Fruit fly (Drosophila melanogaster) whole organism, embryonic: ENCODE results near the gene Scgalpha.
A peak's percentile ranks its signal among the peaks of the same experiment; 100 is the strongest.

Experiments used
- B-H2 ChIP-seq: fragments of 200-800 bp; sonication (Bioruptor generic); optimal IDR thresholded peaks from 2 replicates; lab custom pipeline; 2018; ENCODE audit warnings: missing biosample characterization, mild to moderate bottlenecking, missing genetic modification characterization
- C15 ChIP-seq: fragments of 200-800 bp; sonication (Bioruptor generic); IDR thresholded peaks from 3 replicates; pipeline ENCODE4 v1.3.6; 2022; ENCODE audit warnings: missing biosample characterization, missing genetic modification characterization
- CG10979 ChIP-seq: fragments of 200-800 bp; sonication (Bioruptor generic); optimal IDR thresholded peaks from 2 replicates; lab custom pipeline; 2018; ENCODE audit warnings: missing biosample characterization, mild to moderate bottlenecking, missing genetic modification characterization, moderate library complexity
- CG15696 ChIP-seq: fragments of 200-800 bp; sonication (Bioruptor generic); optimal IDR thresholded peaks from 2 replicates; lab custom pipeline; 2019; ENCODE audit warnings: missing biosample characterization, mild to moderate bottlenecking, missing genetic modification characterization, moderate library complexity
- CG1603 ChIP-seq: fragments of 200-800 bp; sonication (Bioruptor generic); optimal IDR thresholded peaks from 2 replicates; lab custom pipeline; 2019; ENCODE audit warnings: missing biosample characterization, mild to moderate bottlenecking, missing genetic modification characterization, moderate library complexity
- CG16779 ChIP-seq: fragments of 200-800 bp; sonication (Bioruptor generic); IDR thresholded peaks from 2 replicates; pipeline ENCODE4 v1.3.6; 2022; ENCODE audit warnings: missing biosample characterization, missing genetic modification characterization
- CG16813 ChIP-seq: fragments of 200-800 bp; sonication (Bioruptor generic); IDR thresholded peaks from 3 replicates; pipeline ENCODE4 v1.3.6; 2022; ENCODE audit warnings: missing biosample characterization, missing genetic modification characterization; ENCODE audit not compliant: partially characterized antibody
- CG17385 ChIP-seq: fragments of 200-800 bp; sonication (Bioruptor generic); optimal IDR thresholded peaks from 3 replicates; lab custom pipeline; 2018; ENCODE audit warnings: missing biosample characterization, mild to moderate bottlenecking, missing genetic modification characterization
- CG17568 ChIP-seq: fragments of 200-800 bp; sonication (Bioruptor generic); optimal IDR thresholded peaks from 2 replicates; lab custom pipeline; 2018; ENCODE audit warnings: missing biosample characterization, mild to moderate bottlenecking, missing genetic modification characterization, moderate library complexity
- CG17829 ChIP-seq: fragments of 200-800 bp; optimal IDR thresholded peaks from 2 replicates; lab custom pipeline; 2019; ENCODE audit warnings: missing biosample characterization, mild to moderate bottlenecking, missing genetic modification characterization, moderate library complexity
- CG18619 ChIP-seq: fragments of 200-800 bp; sonication (Bioruptor generic); optimal IDR thresholded peaks from 3 replicates; lab custom pipeline; 2017; ENCODE audit warnings: missing biosample characterization, mild to moderate bottlenecking, missing genetic modification characterization
- CG2120 ChIP-seq: fragments of 200-800 bp; sonication (Bioruptor generic); optimal IDR thresholded peaks from 3 replicates; lab custom pipeline; 2016; ENCODE audit warnings: missing biosample characterization, missing genetic modification characterization
- CG30020 ChIP-seq: fragments of 200-800 bp; optimal IDR thresholded peaks from 2 replicates; lab custom pipeline; 2019; ENCODE audit warnings: missing biosample characterization, mild to moderate bottlenecking, missing genetic modification characterization, moderate library complexity
- CG31365 ChIP-seq: fragments of 200-800 bp; sonication (Bioruptor generic); optimal IDR thresholded peaks from 2 replicates; lab custom pipeline; 2018; ENCODE audit warnings: missing biosample characterization, mild to moderate bottlenecking, missing genetic modification characterization
- CG33557 ChIP-seq: fragments of 200-800 bp; sonication (Bioruptor generic); optimal IDR thresholded peaks from 2 replicates; lab custom pipeline; 2019; ENCODE audit warnings: missing biosample characterization, mild to moderate bottlenecking, missing genetic modification characterization, moderate library complexity
- CG4328 ChIP-seq: fragments of 200-800 bp; sonication (Bioruptor generic); optimal IDR thresholded peaks from 3 replicates; lab custom pipeline; 2017; ENCODE audit warnings: missing biosample characterization, missing genetic modification reagents, missing genetic modification characterization
- CG4617 ChIP-seq: fragments of 200-800 bp; sonication (Bioruptor generic); optimal IDR thresholded peaks from 3 replicates; lab custom pipeline; 2016; ENCODE audit warnings: missing biosample characterization, missing genetic modification characterization, borderline replicate concordance
- CG8388 ChIP-seq: fragments of 200-800 bp; sonication (Bioruptor generic); optimal IDR thresholded peaks from 2 replicates; lab custom pipeline; 2019; ENCODE audit warnings: missing biosample characterization, mild to moderate bottlenecking, missing genetic modification characterization, moderate library complexity
- CHES-1-like ChIP-seq: fragments of 200-800 bp; sonication (Bioruptor generic); optimal IDR thresholded peaks from 2 replicates; lab custom pipeline; 2016; ENCODE audit warnings: missing biosample characterization, missing genetic modification characterization
- Dll ChIP-seq: fragments of 200-800 bp; sonication (Bioruptor generic); IDR thresholded peaks from 4 replicates; pipeline ENCODE4 v1.3.6; 2022; ENCODE audit warnings: missing biosample characterization, missing genetic modification characterization; ENCODE audit not compliant: partially characterized antibody
- E2f2 ChIP-seq: fragments of 200-800 bp; sonication (Bioruptor generic); IDR thresholded peaks from 2 replicates; pipeline ENCODE4 v1.3.6; 2022; ENCODE audit warnings: missing biosample characterization, missing genetic modification characterization
- H2.0 ChIP-seq: fragments of 200-800 bp; sonication (Bioruptor generic); IDR thresholded peaks from 2 replicates; pipeline ENCODE4 v1.3.6; 2022; ENCODE audit warnings: missing biosample characterization, missing genetic modification characterization
- HLH4C ChIP-seq: fragments of 200-800 bp; sonication (Bioruptor generic); IDR thresholded peaks from 3 replicates; pipeline ENCODE4 v1.3.6; 2022; ENCODE audit warnings: missing biosample characterization, missing genetic modification characterization; ENCODE audit not compliant: partially characterized antibody
- Med ChIP-seq: fragments of 200-800 bp; sonication (Bioruptor generic); peaks from one replicate; lab custom pipeline; 2016; ENCODE audit warnings: missing biosample characterization, missing genetic modification characterization, mild to moderate bottlenecking, inconsistent platforms, moderate library complexity
- NC2α ChIP-seq: fragments of 200-800 bp; sonication (Bioruptor generic); optimal IDR thresholded peaks from 2 replicates; lab custom pipeline; 2016; ENCODE audit warnings: missing biosample characterization, missing genetic modification characterization
- Oaz ChIP-seq: fragments of 200-800 bp; sonication (Bioruptor generic); IDR thresholded peaks from 2 replicates; pipeline ENCODE4 v1.3.6; 2022; ENCODE audit warnings: missing biosample characterization, missing genetic modification characterization
- PHDP ChIP-seq: fragments of 200-800 bp; sonication (Bioruptor generic); optimal IDR thresholded peaks from 3 replicates; lab custom pipeline; 2018; ENCODE audit warnings: missing biosample characterization, mild to moderate bottlenecking, missing genetic modification characterization, moderate library complexity
- Sin3A ChIP-seq: fragments of >200 bp; optimal IDR thresholded peaks from 2 replicates; lab custom pipeline; 2018
- Six4 ChIP-seq: fragments of 200-800 bp; sonication (Bioruptor generic); optimal IDR thresholded peaks from 2 replicates; lab custom pipeline; 2016; ENCODE audit warnings: missing biosample characterization, missing genetic modification characterization
- Sry-δ ChIP-seq: fragments of 200-800 bp; sonication (Bioruptor generic); optimal IDR thresholded peaks from 2 replicates; lab custom pipeline; 2016; ENCODE audit warnings: missing biosample characterization, missing genetic modification characterization
- Stat92E ChIP-seq, 3 experiments: fragments of >200 bp in 2 of 3; fragments of 200-800 bp in 1 of 3; sonication (Bioruptor generic) in 1 of 3; optimal IDR thresholded peaks; 2 replicates each; lab custom pipeline; 2017 to 2019; ENCODE audit warnings: missing biosample characterization in 3 of 3, missing genetic modification characterization in 3 of 3, mild to moderate bottlenecking in 1 of 3, moderate library complexity in 1 of 3
- Xbp1 ChIP-seq: fragments of 200-800 bp; sonication (Bioruptor generic); optimal IDR thresholded peaks from 3 replicates; lab custom pipeline; 2016; ENCODE audit warnings: missing biosample characterization, mild to moderate bottlenecking, missing genetic modification characterization
- br ChIP-seq: fragments of >200 bp; optimal IDR thresholded peaks from 2 replicates; lab custom pipeline; 2017
- ci ChIP-seq: fragments of 200-800 bp; sonication (Bioruptor generic); IDR thresholded peaks from 3 replicates; pipeline ENCODE4 v1.3.6; 2022; ENCODE audit warnings: missing biosample characterization, missing genetic modification characterization
- crp ChIP-seq, 2 experiments: fragments of 200-800 bp; sonication (Bioruptor generic); optimal IDR thresholded peaks; 2 replicates in 1 of 2; 3 replicates in 1 of 2; lab custom pipeline; 2017; ENCODE audit warnings: missing biosample characterization in 2 of 2, missing genetic modification characterization in 2 of 2, mild to moderate bottlenecking in 1 of 2, moderate library complexity in 1 of 2
- dm ChIP-seq: fragments of 200-800 bp; sonication (Bioruptor generic); optimal IDR thresholded peaks from 3 replicates; lab custom pipeline; 2016; ENCODE audit warnings: missing biosample characterization, missing genetic modification characterization
- dpn ChIP-seq, 2 experiments: fragments of 200-800 bp; sonication (Bioruptor generic); optimal IDR thresholded peaks; 3 replicates each; lab custom pipeline; 2016; ENCODE audit warnings: missing biosample characterization in 2 of 2, missing genetic modification characterization in 2 of 2
- ken ChIP-seq: fragments of 200-800 bp; sonication (Bioruptor generic); IDR thresholded peaks from 3 replicates; pipeline ENCODE4 v1.3.6; 2022; ENCODE audit warnings: missing biosample characterization, missing genetic modification characterization
- knrl ChIP-seq: fragments of 200-800 bp; sonication (Bioruptor generic); IDR thresholded peaks from 3 replicates; pipeline ENCODE4 v1.3.6; 2022; ENCODE audit warnings: missing biosample characterization, missing genetic modification characterization; ENCODE audit not compliant: partially characterized antibody
- lbe ChIP-seq: fragments of 200-800 bp; sonication (Bioruptor generic); optimal IDR thresholded peaks from 2 replicates; lab custom pipeline; 2016; ENCODE audit warnings: missing biosample characterization, mild to moderate bottlenecking, missing genetic modification characterization
- lilli ChIP-seq: fragments of 200-800 bp; sonication (Bioruptor generic); optimal IDR thresholded peaks from 3 replicates; lab custom pipeline; 2016; ENCODE audit warnings: missing biosample characterization, missing genetic modification characterization
- lola ChIP-seq, 3 experiments: fragments of >200 bp in 2 of 3; fragments of 200-800 bp in 1 of 3; sonication (Bioruptor generic) in 1 of 3; optimal IDR thresholded peaks; 2 replicates each; lab custom pipeline; 2017 to 2019; ENCODE audit warnings: missing biosample characterization in 3 of 3, missing genetic modification characterization in 3 of 3, mild to moderate bottlenecking in 1 of 3, moderate library complexity in 1 of 3
- row ChIP-seq: fragments of 200-800 bp; sonication (Bioruptor generic); IDR thresholded peaks from 3 replicates; pipeline ENCODE4 v1.3.6; 2022; ENCODE audit warnings: missing biosample characterization, missing genetic modification characterization
- run ChIP-seq: fragments of 200-800 bp; sonication (Bioruptor generic); optimal IDR thresholded peaks from 3 replicates; lab custom pipeline; 2018; ENCODE audit warnings: missing biosample characterization, mild to moderate bottlenecking, missing genetic modification characterization
- stwl ChIP-seq: fragments of 200-800 bp; sonication (Bioruptor generic); optimal IDR thresholded peaks from 3 replicates; lab custom pipeline; 2018; ENCODE audit warnings: missing biosample characterization, mild to moderate bottlenecking, missing genetic modification characterization, moderate library complexity
- tap ChIP-seq: fragments of 200-800 bp; optimal IDR thresholded peaks from 3 replicates; lab custom pipeline; 2019; ENCODE audit warnings: missing biosample characterization, mild to moderate bottlenecking, missing genetic modification characterization, moderate library complexity
- tup ChIP-seq: fragments of 200-800 bp; sonication (Bioruptor generic); optimal IDR thresholded peaks from 2 replicates; lab custom pipeline; 2016; ENCODE audit warnings: missing biosample characterization, mild to moderate bottlenecking, missing genetic modification characterization, moderate library complexity
- vnd ChIP-seq: fragments of 200-800 bp; sonication (Bioruptor generic); IDR thresholded peaks from 3 replicates; pipeline ENCODE4 v1.3.6; 2022; ENCODE audit warnings: missing biosample characterization, missing genetic modification characterization; ENCODE audit not compliant: partially characterized antibody

Scgalpha gene

DNA sequence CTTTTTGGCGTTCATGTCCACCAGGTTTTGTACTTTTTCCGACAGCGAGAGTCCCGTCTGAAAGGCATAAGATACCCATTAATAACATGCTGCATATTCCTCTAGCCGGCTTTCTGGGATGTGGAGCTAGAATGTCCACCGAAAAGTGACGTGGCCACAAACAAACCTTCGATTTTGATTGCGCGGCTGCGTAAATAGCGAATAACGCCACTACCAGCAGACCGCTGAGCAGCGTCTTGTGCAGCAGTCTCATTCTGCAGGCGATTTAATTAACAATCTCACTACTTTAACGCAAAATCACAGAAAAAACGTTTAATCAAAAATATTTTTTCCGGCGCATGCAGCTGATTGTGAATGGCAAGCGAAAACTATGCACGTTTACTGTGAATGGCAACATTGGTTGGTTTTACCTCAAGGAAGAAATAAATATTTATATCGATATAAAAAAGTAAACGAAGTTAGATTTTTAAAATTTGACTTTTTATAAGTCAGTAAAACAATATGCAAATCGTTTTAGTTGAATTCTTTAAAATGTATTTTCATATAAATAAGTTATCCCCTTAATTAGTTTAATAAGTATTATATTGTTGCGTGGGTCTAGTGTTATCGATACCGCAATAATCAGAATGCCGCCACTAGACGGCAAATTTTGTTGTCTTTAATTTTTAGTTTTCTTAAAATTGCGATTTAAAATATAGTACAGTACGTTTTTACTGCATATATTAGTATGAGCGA is 4.8 kb downstream of the Scgalpha start, which contains the start of the genes Ostgamma and Mettl14 (continued):
- TF ChIP-seq lola (GFP tag; optimal IDR thresholded peaks at IDR 0.05; lab: Kevin White, UChicago) = peak in 1 of 3 experiments; percentile 31
- TF ChIP-seq NC2α (GFP tag; lab: Kevin White, UChicago) = no peak
- TF ChIP-seq CG17385 (GFP tag; lab: Kevin White, UChicago) = peak; percentile 18
- peak; percentile 34 for TF ChIP-seq CG2120 (GFP tag; lab: Kevin White, UChicago)
- no peak for TF ChIP-seq ken
- no peak for TF ChIP-seq CG18619 (GFP tag; lab: Kevin White, UChicago)
- peak; percentile 16 for TF ChIP-seq PHDP (tag; lab: Kevin White, UChicago)
- no peak for TF ChIP-seq CG33557
- no peak for TF ChIP-seq H2.0 (GFP tag; lab: Robert Waterston, UW)
- no peak for TF ChIP-seq tup
- no peak for TF ChIP-seq CG16779 (GFP tag; lab: Robert Waterston, UW)
- TF ChIP-seq crp (GFP tag; optimal IDR thresholded peaks at IDR 0.05; lab: Kevin White, UChicago) = peak in 1 of 2 experiments; percentile 65
- TF ChIP-seq stwl (tag; lab: Kevin White, UChicago) = peak; percentile 36
- no peak for TF ChIP-seq dpn (GFP tag; optimal IDR thresholded peaks at IDR 0.05; lab: Kevin White, UChicago)
- TF ChIP-seq CG30020 (tag; lab: Kevin White, UChicago) = peak; percentile 47
- TF ChIP-seq CG10979 (tag; lab: Kevin White, UChicago) = peak; percentile 14
- TF ChIP-seq lilli (GFP tag; lab: Kevin White, UChicago) = peak; percentile 38
- TF ChIP-seq Six4 = no peak
- peak; percentile 59; the same call in 2 of the 3 replicates for TF ChIP-seq HLH4C
- no peak for TF ChIP-seq tap
- peak; percentile 72 for TF ChIP-seq CG16813 (GFP tag; lab: Robert Waterston, UW)
- no peak for TF ChIP-seq CG4328 (GFP tag; lab: Kevin White, UChicago)
- no peak for TF ChIP-seq Stat92E (GFP tag; optimal IDR thresholded peaks at IDR 0.05; lab: Kevin White, UChicago)
- TF ChIP-seq CG8388 = peak; percentile 16
- TF ChIP-seq C15 (GFP tag; lab: Robert Waterston, UW) = no peak
- peak; percentile 9 for TF ChIP-seq dm (GFP tag; lab: Kevin White, UChicago)
- no peak for TF ChIP-seq B-H2 (GFP tag; lab: Kevin White, UChicago)
- TF ChIP-seq CG17568 (GFP tag; lab: Kevin White, UChicago) = no peak
- peak; percentile 70 for TF ChIP-seq row (GFP tag; lab: Robert Waterston, UW)
- 0 out of 3 replicates have a peak, but pooled peaks have one; percentile 53 for TF ChIP-seq vnd
- TF ChIP-seq run = no peak
- no peak for TF ChIP-seq CHES-1-like (GFP tag; lab: Kevin White, UChicago)
- TF ChIP-seq CG15696 (tag; lab: Kevin White, UChicago) = peak; percentile 9
- peak; percentile 94 for TF ChIP-seq Dll (GFP tag; lab: Robert Waterston, UW)
- TF ChIP-seq lbe (GFP tag; lab: Kevin White, UChicago) = peak; percentile 44
- 0 out of 2 replicates have a peak, but pooled peaks have one; percentile 28 for TF ChIP-seq E2f2 (GFP tag; lab: Robert Waterston, UW)
- TF ChIP-seq Med (GFP tag; lab: Kevin White, UChicago) = peak; percentile 25
- no peak for TF ChIP-seq br (lab: Kevin White, UChicago)
- no peak for TF ChIP-seq CG31365 (tag; lab: Kevin White, UChicago)
- TF ChIP-seq Oaz (GFP tag; lab: Robert Waterston, UW) = no peak
- peak; percentile 74 for TF ChIP-seq Sry-δ
- peak; percentile 78; the same call in 1 of the 3 replicates for TF ChIP-seq knrl (GFP tag; lab: Robert Waterston, UW)
- TF ChIP-seq ci (GFP tag; lab: Robert Waterston, UW) = no peak
- TF ChIP-seq Sin3A (lab: Kevin White, UChicago) = peak; percentile 6
- TF ChIP-seq Xbp1 (GFP tag; lab: Kevin White, UChicago) = peak; percentile 94
- peak; percentile 41 for TF ChIP-seq CG17829 (tag; lab: Kevin White, UChicago)
- peak; percentile 76 for TF ChIP-seq CG4617 (GFP tag; lab: Kevin White, UChicago)
- peak; percentile 7 for TF ChIP-seq CG1603 (tag; lab: Kevin White, UChicago)
